Worm (Caenorhabditis elegans): Measurements from ENCODE around the gene F39F10.4.
A peak's percentile ranks its signal among the peaks of the same experiment; 100 is the strongest.

DNA sequence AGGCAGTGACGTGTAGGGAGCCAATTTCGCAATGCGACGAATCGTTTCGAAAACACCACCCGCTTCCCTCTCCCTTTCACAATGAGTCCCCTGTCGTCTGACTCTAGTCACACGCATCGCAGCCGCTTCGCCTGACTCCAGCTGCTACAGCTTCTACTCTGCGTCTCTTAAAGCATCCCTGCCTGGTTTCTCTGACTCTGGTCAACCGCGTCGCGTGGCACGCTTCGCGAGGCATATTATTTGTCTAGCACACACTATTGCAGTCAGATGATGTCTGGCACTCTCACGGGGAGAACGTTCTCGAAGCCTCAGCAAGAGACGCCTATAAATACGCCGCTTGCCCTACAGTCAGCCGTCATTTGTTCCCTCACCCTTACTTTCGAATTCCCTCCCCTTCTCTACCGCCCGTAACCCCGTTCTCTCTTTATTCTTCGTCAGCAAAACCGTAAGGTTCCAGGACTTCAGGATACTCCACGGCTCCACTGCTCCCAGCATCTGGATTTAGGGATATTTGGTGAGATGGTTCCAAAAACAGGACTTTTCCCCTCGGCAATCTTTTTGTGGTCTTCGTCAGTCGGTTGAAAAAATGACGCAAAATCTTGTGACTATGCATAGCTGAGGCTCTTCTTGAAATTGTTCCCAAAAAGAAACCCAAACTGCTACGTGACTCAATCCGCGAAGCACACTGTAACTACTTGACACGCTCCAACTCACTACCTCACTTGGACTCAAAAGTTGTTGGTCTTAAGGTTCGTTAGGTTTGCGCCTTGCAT, 26.2 kb upstream of the F39F10.4 start:
- TF ChIP-seq hnd-1 (tag; optimal IDR thresholded peaks at IDR 0.05) (peak; percentile 58), aly-1 (tag; optimal IDR thresholded peaks at IDR 0.05) (peak; percentile 70), ets-7 (tag; optimal IDR thresholded peaks at IDR 0.05) (no peak), ama-1 (optimal IDR thresholded peaks at IDR 0.05) (peak; percentile 99)
